Fruit fly (Drosophila melanogaster) whole organism, embryonic: ENCODE measurements around the gene CG31189.

Source experiments
- CG12942 ChIP-seq: fragments of 200-800 bp; sonication (Bioruptor generic); optimal IDR thresholded peaks from 3 replicates; lab custom pipeline; 2016; ENCODE audit warnings: missing biosample characterization, missing genetic modification characterization
- CG7987 ChIP-seq: fragments of 200-800 bp; sonication (Bioruptor generic); optimal IDR thresholded peaks from 2 replicates; lab custom pipeline; 2018; ENCODE audit warnings: missing biosample characterization, mild to moderate bottlenecking, missing genetic modification characterization, moderate library complexity
- Med ChIP-seq: fragments of 200-800 bp; sonication (Bioruptor generic); peaks from one replicate; lab custom pipeline; 2016; ENCODE audit warnings: missing biosample characterization, missing genetic modification characterization, mild to moderate bottlenecking, inconsistent platforms, moderate library complexity
- Myb ChIP-seq: fragments of 200-800 bp; sonication (Bioruptor generic); optimal IDR thresholded peaks from 2 replicates; lab custom pipeline; 2016; ENCODE audit warnings: missing biosample characterization, missing genetic modification characterization
- cwo ChIP-seq: fragments of 200-800 bp; sonication (Bioruptor generic); optimal IDR thresholded peaks from 3 replicates; lab custom pipeline; 2017; ENCODE audit warnings: missing biosample characterization, missing genetic modification characterization, mild to moderate bottlenecking, moderate library complexity, missing genetic modification reagents
- row ChIP-seq: fragments of 200-800 bp; sonication (Bioruptor generic); IDR thresholded peaks from 3 replicates; pipeline ENCODE4 v1.3.6; 2022; ENCODE audit warnings: missing biosample characterization, missing genetic modification characterization
- ttk ChIP-seq: fragments of 200-800 bp; sonication (Bioruptor generic); IDR thresholded peaks from 2 replicates; pipeline ENCODE4 v2.1.2; 2022; ENCODE audit warnings: missing biosample characterization, missing genetic modification characterization

DNA sequence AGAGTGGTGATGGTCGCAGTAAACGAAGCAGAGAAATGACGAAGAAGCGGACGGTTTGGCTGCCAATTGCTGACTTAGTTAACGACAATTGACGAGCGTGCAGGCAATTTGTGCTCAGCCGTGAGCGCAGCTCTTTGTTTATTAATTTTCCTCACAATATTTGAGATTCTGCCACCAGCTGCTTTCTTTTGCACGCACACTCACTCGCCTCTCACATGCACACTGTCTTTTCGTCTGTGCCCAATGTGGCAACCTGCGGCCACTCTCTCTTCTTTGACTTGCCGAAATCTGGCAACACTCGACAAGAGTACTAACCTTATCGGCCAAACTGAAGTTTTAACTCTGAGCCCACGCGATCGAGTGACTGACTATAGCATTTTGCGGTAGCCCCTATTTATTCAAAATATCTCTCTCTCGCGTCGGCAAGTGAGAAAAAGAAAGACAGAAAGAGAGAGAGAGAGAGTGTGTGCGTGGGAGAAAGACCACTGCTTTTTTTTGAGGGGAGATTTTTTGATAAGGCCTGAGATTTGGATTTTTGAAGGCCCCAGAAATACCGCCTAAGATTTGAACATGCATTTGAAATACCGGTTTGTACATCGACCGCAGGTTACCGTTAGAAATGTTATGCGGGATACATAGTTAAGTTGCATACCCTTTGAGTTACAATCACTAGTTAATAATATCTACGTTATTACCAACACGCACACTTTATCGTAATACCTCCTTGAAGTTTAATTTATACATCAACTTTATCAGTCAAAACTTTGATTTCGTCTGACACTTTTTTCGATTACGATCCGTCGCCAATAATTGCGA is 15.0 kb upstream of the CG31189 start, which contains the start of gene Mvl:
- peak; percentile 78 for TF ChIP-seq CG7987 (GFP tag; lab: Kevin White, UChicago)
- TF ChIP-seq CG12942 (GFP tag; lab: Kevin White, UChicago): no peak
- 0 out of 3 replicates have a peak, but pooled peaks have one; percentile 21 for TF ChIP-seq row (GFP tag; lab: Robert Waterston, UW)
- TF ChIP-seq cwo (GFP tag; lab: Kevin White, UChicago): peak; percentile 30
- peak; percentile 88 for TF ChIP-seq Myb (GFP tag; lab: Kevin White, UChicago)
- TF ChIP-seq ttk (GFP tag; lab: Robert Waterston, UW): no peak
- peak; percentile 69 for TF ChIP-seq Med
